Fruit fly (Drosophila melanogaster): ENCODE data around the gene CG3097.

Gene CG3097

DNA sequence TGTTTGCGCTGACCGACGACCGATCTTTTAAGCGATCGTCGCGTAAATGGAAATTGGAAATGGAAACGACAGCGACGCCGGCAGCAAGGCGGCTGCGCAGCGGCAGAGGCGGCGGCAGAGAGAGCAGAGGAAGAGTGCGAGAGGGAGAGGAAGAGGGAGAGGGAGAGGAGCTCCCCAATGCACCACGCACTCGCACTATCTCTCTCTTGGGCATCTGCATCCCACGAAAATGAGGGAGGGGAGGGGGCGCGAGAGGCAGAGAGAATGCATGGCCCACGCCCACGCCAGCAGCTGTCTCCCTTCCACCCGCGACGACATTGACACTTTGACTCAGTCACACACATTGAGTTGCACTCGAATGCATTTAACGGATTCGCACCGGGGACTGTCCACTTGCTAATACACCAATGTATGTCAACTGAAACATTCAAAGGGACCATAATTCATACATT, at the start of gene CG3097:
Gene CG3097, minus strand, starts transcription at position 51 of the 452 bp plus-strand sequence.
- peak; percentile 43 for TF ChIP-seq CG13204 (GFP tag; optimal IDR thresholded peaks at IDR 0.05)
- peak; percentile 47; the same call in 1 of the 2 replicates for TF ChIP-seq Ets98B (GFP tag; IDR thresholded peaks at IDR 0.05)
- no peak for TF ChIP-seq CG9948 (tag; optimal IDR thresholded peaks at IDR 0.05)
- TF ChIP-seq D1 (tag; optimal IDR thresholded peaks at IDR 0.05): no peak
- TF ChIP-seq EcR (GFP tag; optimal IDR thresholded peaks at IDR 0.05): peak; percentile 44
- TF ChIP-seq CG15710 (tag; optimal IDR thresholded peaks at IDR 0.05): no peak
- TF ChIP-seq gl (tag; optimal IDR thresholded peaks at IDR 0.05): no peak
- no peak for TF ChIP-seq CG32121 (GFP tag; IDR thresholded peaks at IDR 0.05)
- TF ChIP-seq CG17806 (tag; optimal IDR thresholded peaks at IDR 0.05): no peak
- no peak for TF ChIP-seq Snoo (tag; optimal IDR thresholded peaks at IDR 0.05)
- TF ChIP-seq CG4496 (GFP tag; IDR thresholded peaks at IDR 0.05): peak; percentile 36; the same call in 1 of the 3 replicates
- peak; percentile 42; the same call in 1 of the 3 replicates for TF ChIP-seq fd96Ca (GFP tag; IDR thresholded peaks at IDR 0.05)
- peak; percentile 7 for TF ChIP-seq Pif1A (GFP tag; optimal IDR thresholded peaks at IDR 0.05)
- TF ChIP-seq CG10348 (GFP tag; IDR thresholded peaks at IDR 0.05): no peak

DNA sequence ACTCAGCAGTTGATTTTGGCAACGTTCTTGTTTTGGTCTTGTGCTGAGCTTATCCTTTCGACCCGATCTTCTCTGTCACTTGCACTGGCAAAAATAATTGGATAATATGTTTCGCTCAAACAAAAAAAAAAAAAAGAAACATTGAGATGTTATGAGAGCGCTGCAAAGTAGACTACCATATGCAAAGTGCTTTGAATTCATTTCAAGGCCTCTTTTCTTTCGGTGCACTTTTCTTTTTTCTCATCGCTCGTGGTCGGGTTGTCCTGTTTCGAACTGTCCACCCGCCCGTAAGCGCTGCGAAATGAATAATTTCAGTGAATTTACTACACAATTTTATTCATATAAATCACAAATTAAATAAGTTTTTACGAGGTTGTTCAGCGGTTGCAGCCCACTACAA, 49.4 kb upstream of the CG3097 start:
- TF ChIP-seq Pif1B (GFP tag; optimal IDR thresholded peaks at IDR 0.05): no peak
- 0 out of 3 replicates have a peak, but pooled peaks have one; percentile 15 for TF ChIP-seq CG4496 (GFP tag; IDR thresholded peaks at IDR 0.05)

dm6 chrX:5818428-5818827, 47.8 kb upstream of the CG3097 start, which contains the start of gene CG15765:
TSS of gene CG15765 (plus strand) at chrX:5818559.
- TF ChIP-seq fd96Ca (GFP tag; IDR thresholded peaks at IDR 0.05): no peak
- no peak for TF ChIP-seq Pif1A (GFP tag; optimal IDR thresholded peaks at IDR 0.05)

dm6 chrX:5817191-5817590, 46.6 kb upstream of the CG3097 start:
- TF ChIP-seq CG13204 (GFP tag; optimal IDR thresholded peaks at IDR 0.05) (no peak), CG32121 (GFP tag; IDR thresholded peaks at IDR 0.05) (no peak), fd96Ca (GFP tag; IDR thresholded peaks at IDR 0.05) (no peak), CG4496 (GFP tag; IDR thresholded peaks at IDR 0.05) (no peak), gl (tag; optimal IDR thresholded peaks at IDR 0.05) (no peak), CG8301 (tag; optimal IDR thresholded peaks at IDR 0.05) (no peak), CG8159 (tag; optimal IDR thresholded peaks at IDR 0.05) (no peak), rn (GFP tag; IDR thresholded peaks at IDR 0.05) (no peak), CG12605 (GFP tag; IDR thresholded peaks at IDR 0.05) (no peak), CG9948 (tag; optimal IDR thresholded peaks at IDR 0.05) (no peak), CG17806 (tag; optimal IDR thresholded peaks at IDR 0.05) (no peak), Snoo (tag; optimal IDR thresholded peaks at IDR 0.05) (no peak)

DNA sequence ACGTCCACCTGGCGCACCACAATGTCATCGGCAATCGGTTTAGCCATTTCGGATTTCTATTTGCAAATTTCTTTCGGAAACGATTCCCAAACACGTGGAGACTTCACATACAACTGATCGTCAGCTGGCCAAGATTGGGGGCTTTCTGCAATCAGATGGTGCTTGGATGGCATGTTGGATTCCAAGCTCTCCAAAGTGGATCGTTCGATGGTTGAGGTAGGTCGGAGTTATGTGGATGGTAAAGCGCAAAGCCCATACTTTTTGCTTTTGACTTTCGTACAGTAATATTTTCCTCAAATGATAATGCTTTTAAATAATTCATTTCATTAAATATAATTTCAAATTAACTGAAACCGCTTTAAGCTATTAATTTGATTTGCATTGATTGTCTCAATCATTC, 45.1 kb upstream of the CG3097 start, which contains the start of gene AgmNAT:
Gene AgmNAT, minus strand, starts transcription at position 101 of the 400 bp plus-strand sequence.
- TF ChIP-seq CG14655 (GFP tag; optimal IDR thresholded peaks at IDR 0.05) (no peak), Pif1B (GFP tag; optimal IDR thresholded peaks at IDR 0.05) (no peak), CG10348 (GFP tag; IDR thresholded peaks at IDR 0.05) (no peak), CG12605 (GFP tag; IDR thresholded peaks at IDR 0.05) (no peak), gl (tag; optimal IDR thresholded peaks at IDR 0.05) (no peak)

- TF ChIP-seq CG13204 (GFP tag; optimal IDR thresholded peaks at IDR 0.05) (no peak), CG34367 (tag; optimal IDR thresholded peaks at IDR 0.05) (no peak), rn (GFP tag; IDR thresholded peaks at IDR 0.05) (no peak), Ets98B (GFP tag; IDR thresholded peaks at IDR 0.05) (no peak), CG17806 (tag; optimal IDR thresholded peaks at IDR 0.05) (no peak), CG9948 (tag; optimal IDR thresholded peaks at IDR 0.05) (no peak), Pif1A (GFP tag; optimal IDR thresholded peaks at IDR 0.05) (no peak), CG8301 (tag; optimal IDR thresholded peaks at IDR 0.05) (no peak), fd96Ca (GFP tag; IDR thresholded peaks at IDR 0.05) (no peak), Pif1B (GFP tag; optimal IDR thresholded peaks at IDR 0.05) (no peak), D1 (tag; optimal IDR thresholded peaks at IDR 0.05) (no peak), CG14655 (GFP tag; optimal IDR thresholded peaks at IDR 0.05) (no peak), CG10348 (GFP tag; IDR thresholded peaks at IDR 0.05) (no peak), CG15710 (tag; optimal IDR thresholded peaks at IDR 0.05) (no peak), gl (tag; optimal IDR thresholded peaks at IDR 0.05) (no peak), EcR (GFP tag; optimal IDR thresholded peaks at IDR 0.05) (no peak), CG12605 (GFP tag; IDR thresholded peaks at IDR 0.05) (no peak), CG8159 (tag; optimal IDR thresholded peaks at IDR 0.05) (no peak), CG32121 (GFP tag; IDR thresholded peaks at IDR 0.05) (no peak), Snoo (tag; optimal IDR thresholded peaks at IDR 0.05) (no peak)
Observed at dm6 chrX:5812877-5813276, 42.3 kb upstream of the CG3097 start, which contains the start of gene CG44329. TSS of gene CG44329 (minus strand) at chrX:5812977.

- TF ChIP-seq Pif1B (GFP tag; optimal IDR thresholded peaks at IDR 0.05) (no peak), gl (tag; optimal IDR thresholded peaks at IDR 0.05) (no peak), CG13204 (GFP tag; optimal IDR thresholded peaks at IDR 0.05) (no peak), CG8159 (tag; optimal IDR thresholded peaks at IDR 0.05) (no peak), Ets98B (GFP tag; IDR thresholded peaks at IDR 0.05) (no peak), CG32121 (GFP tag; IDR thresholded peaks at IDR 0.05) (no peak), D1 (tag; optimal IDR thresholded peaks at IDR 0.05) (no peak), CG12605 (GFP tag; IDR thresholded peaks at IDR 0.05) (no peak), fd96Ca (GFP tag; IDR thresholded peaks at IDR 0.05) (no peak), CG34367 (tag; optimal IDR thresholded peaks at IDR 0.05) (no peak), EcR (GFP tag; optimal IDR thresholded peaks at IDR 0.05) (no peak)
Observed at dm6 chrX:5808654-5809053, 38.1 kb upstream of the CG3097 start, which contains the start of gene Prosbeta2R1. TSS of gene Prosbeta2R1 (plus strand) at chrX:5808954.
